Fruit fly (Drosophila melanogaster): ENCODE data around the gene Pkc98E.
A peak's percentile ranks its signal among the peaks of the same experiment; 100 is the strongest.

Gene Pkc98E

dm6 chr3R:29062717-29063206 is 23.8 kb downstream of the Pkc98E start, which contains the start of the genes Cul5 and Bicra (continued):
- TF ChIP-seq CG16779 (tag; optimal IDR thresholded peaks at IDR 0.05): peak; percentile 48
- TF ChIP-seq salr (GFP tag; optimal IDR thresholded peaks at IDR 0.05): no peak
- TF ChIP-seq Blimp-1 (GFP tag; optimal IDR thresholded peaks at IDR 0.05): no peak

dm6 chr3R:29063207-29063920 is 24.4 kb downstream of the Pkc98E start:
- TF ChIP-seq spab (GFP tag; optimal IDR thresholded peaks at IDR 0.05) (peak; percentile 8), CG8119 (GFP tag; IDR thresholded peaks at IDR 0.05) (no peak), OdsH (GFP tag; optimal IDR thresholded peaks at IDR 0.05) (peak; percentile 63), ss (GFP tag; optimal IDR thresholded peaks at IDR 0.05) (peak in 1 of 2 experiments; percentile 18), Ets96B (tag; optimal IDR thresholded peaks at IDR 0.05) (peak; percentile 65), Ets21C (GFP tag; optimal IDR thresholded peaks at IDR 0.05) (peak; percentile 35), fd85E (GFP tag; optimal IDR thresholded peaks at IDR 0.05) (no peak), lz (GFP tag; optimal IDR thresholded peaks at IDR 0.05) (peak; percentile 78), net (GFP tag; optimal IDR thresholded peaks at IDR 0.05) (peak; percentile 67), pdm3 (GFP tag; optimal IDR thresholded peaks at IDR 0.05) (peak; percentile 67), CG8319 (GFP tag; optimal IDR thresholded peaks at IDR 0.05) (peak; percentile 63), CG11902 (GFP tag; optimal IDR thresholded peaks at IDR 0.05) (peak; percentile 61), CG32006 (GFP tag; optimal IDR thresholded peaks at IDR 0.05) (peak; percentile 78), salr (GFP tag; optimal IDR thresholded peaks at IDR 0.05) (peak in 1 of 2 experiments; percentile 71), vri (GFP tag; optimal IDR thresholded peaks at IDR 0.05) (no peak), svp (GFP tag) (peak; percentile 74), CG3919 (GFP tag; optimal IDR thresholded peaks at IDR 0.05) (peak; percentile 32), fkh (GFP tag; optimal IDR thresholded peaks at IDR 0.05) (peak; percentile 55), CG4318 (GFP tag; optimal IDR thresholded peaks at IDR 0.05) (peak; percentile 61), CG1621 (tag; optimal IDR thresholded peaks at IDR 0.05) (peak; percentile 37), achi (GFP tag; optimal IDR thresholded peaks at IDR 0.05) (peak; percentile 73), fd59A (GFP tag; optimal IDR thresholded peaks at IDR 0.05) (peak; percentile 62), CG10631 (GFP tag; optimal IDR thresholded peaks at IDR 0.05) (peak; percentile 82), Met (GFP tag; optimal IDR thresholded peaks at IDR 0.05) (peak; percentile 76), Sox102F (GFP tag; optimal IDR thresholded peaks at IDR 0.05) (peak; percentile 83), Eip78C (GFP tag) (peak; percentile 91), esn (GFP tag; optimal IDR thresholded peaks at IDR 0.05) (peak; percentile 86), CG9139 (GFP tag; optimal IDR thresholded peaks at IDR 0.05) (peak; percentile 18), Gug (GFP tag; IDR thresholded peaks at IDR 0.05) (no peak), CG16779 (tag; optimal IDR thresholded peaks at IDR 0.05) (no peak), Lpt (GFP tag; optimal IDR thresholded peaks at IDR 0.05) (no peak), Hr4 (GFP tag; optimal IDR thresholded peaks at IDR 0.05) (peak; percentile 84), CG7368 (GFP tag; optimal IDR thresholded peaks at IDR 0.05) (peak; percentile 28), CG6808 (GFP tag; optimal IDR thresholded peaks at IDR 0.05) (peak; percentile 75), CG8632 (GFP tag; optimal IDR thresholded peaks at IDR 0.05) (peak; percentile 74), CG6792 (GFP tag; optimal IDR thresholded peaks at IDR 0.05) (peak; percentile 64), CG6163 (GFP tag; IDR thresholded peaks at IDR 0.05) (no peak), CG6854 (GFP tag; optimal IDR thresholded peaks at IDR 0.05) (no peak), Hr38 (GFP tag; optimal IDR thresholded peaks at IDR 0.05) (no peak), Eip93F (GFP tag; optimal IDR thresholded peaks at IDR 0.05) (peak; percentile 26), Smox (GFP tag; optimal IDR thresholded peaks at IDR 0.05) (peak; percentile 68), dac (GFP tag; optimal IDR thresholded peaks at IDR 0.05) (no peak), CG15336 (GFP tag; IDR thresholded peaks at IDR 0.05) (no peak), Blimp-1 (GFP tag; optimal IDR thresholded peaks at IDR 0.05) (peak; percentile 9), CG11762 (GFP tag; optimal IDR thresholded peaks at IDR 0.05; ENCODE audit: insufficient read depth) (peak; percentile 41), Hr39 (GFP tag; optimal IDR thresholded peaks at IDR 0.05) (peak; percentile 58), CG6276 (GFP tag; optimal IDR thresholded peaks at IDR 0.05) (peak; percentile 35), CG11294 (GFP tag; IDR thresholded peaks at IDR 0.05) (no peak)
